Fruit fly (Drosophila melanogaster) whole organism, pupa: ENCODE results near the gene Suv3.

Experiments used
- CG10348 ChIP-seq: fragments of 200-800 bp; sonication (Bioruptor generic); IDR thresholded peaks from 2 replicates; pipeline ENCODE4 v1.3.6; 2022; ENCODE audit warnings: missing biosample characterization, missing genetic modification characterization
- CG12605 ChIP-seq: fragments of 200-800 bp; sonication (Bioruptor generic); IDR thresholded peaks from 2 replicates; pipeline ENCODE4 v1.3.6; 2022; ENCODE audit warnings: missing biosample characterization, missing genetic modification characterization
- CG13204 ChIP-seq: fragments of 200-800 bp; sonication (Bioruptor generic); optimal IDR thresholded peaks from 2 replicates; lab custom pipeline; 2018; ENCODE audit warnings: missing biosample characterization, mild to moderate bottlenecking, missing genetic modification characterization, moderate library complexity
- CG14655 ChIP-seq: fragments of 200-800 bp; sonication (Bioruptor generic); optimal IDR thresholded peaks from 3 replicates; lab custom pipeline; 2017; ENCODE audit warnings: mild to moderate bottlenecking, missing biosample characterization, missing genetic modification reagents, missing genetic modification characterization
- CG15710 ChIP-seq: fragments of 200-800 bp; sonication (Bioruptor generic); optimal IDR thresholded peaks from 2 replicates; lab custom pipeline; 2018; ENCODE audit warnings: missing biosample characterization, mild to moderate bottlenecking, missing genetic modification characterization, moderate library complexity
- CG17806 ChIP-seq: fragments of 200-800 bp; sonication (Bioruptor generic); optimal IDR thresholded peaks from 2 replicates; lab custom pipeline; 2018; ENCODE audit warnings: missing biosample characterization, mild to moderate bottlenecking, missing genetic modification characterization, moderate library complexity
- CG32121 ChIP-seq: fragments of 200-800 bp; sonication (Bioruptor generic); IDR thresholded peaks from 2 replicates; pipeline ENCODE4 v1.3.6; 2022; ENCODE audit warnings: missing biosample characterization, missing genetic modification characterization
- CG34367 ChIP-seq: fragments of 200-800 bp; sonication (Bioruptor generic); optimal IDR thresholded peaks from 2 replicates; lab custom pipeline; 2018; ENCODE audit warnings: missing biosample characterization, mild to moderate bottlenecking, missing genetic modification characterization
- CG4496 ChIP-seq: fragments of 200-800 bp; sonication (Bioruptor generic); IDR thresholded peaks from 3 replicates; pipeline ENCODE4 v1.3.6; 2022; ENCODE audit warnings: missing biosample characterization, missing genetic modification characterization
- CG8159 ChIP-seq: fragments of 200-800 bp; sonication (Bioruptor generic); optimal IDR thresholded peaks from 3 replicates; lab custom pipeline; 2018; ENCODE audit warnings: missing biosample characterization, mild to moderate bottlenecking, missing genetic modification characterization, moderate library complexity
- CG8301 ChIP-seq: fragments of 200-800 bp; sonication (Bioruptor generic); optimal IDR thresholded peaks from 2 replicates; lab custom pipeline; 2018; ENCODE audit warnings: missing biosample characterization, mild to moderate bottlenecking, missing genetic modification characterization
- CG9948 ChIP-seq: fragments of 200-800 bp; sonication (Bioruptor generic); optimal IDR thresholded peaks from 2 replicates; lab custom pipeline; 2018; ENCODE audit warnings: missing biosample characterization, mild to moderate bottlenecking, missing genetic modification characterization, moderate library complexity
- D1 ChIP-seq: fragments of 200-800 bp; sonication (Bioruptor generic); optimal IDR thresholded peaks from 2 replicates; lab custom pipeline; 2018; ENCODE audit warnings: missing biosample characterization, mild to moderate bottlenecking, missing genetic modification characterization, moderate library complexity
- EcR ChIP-seq: fragments of 200-800 bp; sonication (Bioruptor generic); optimal IDR thresholded peaks from 3 replicates; lab custom pipeline; 2019; ENCODE audit warnings: missing biosample characterization, missing genetic modification characterization, mild to moderate bottlenecking, moderate library complexity, missing genetic modification reagents
- Ets98B ChIP-seq: fragments of 200-800 bp; sonication (Bioruptor generic); IDR thresholded peaks from 2 replicates; pipeline ENCODE4 v1.3.6; 2022; ENCODE audit warnings: missing biosample characterization, missing genetic modification characterization
- Pif1A ChIP-seq: fragments of 200-800 bp; sonication (Bioruptor generic); optimal IDR thresholded peaks from 3 replicates; lab custom pipeline; 2016; ENCODE audit warnings: missing biosample characterization, missing genetic modification characterization
- Pif1B ChIP-seq: fragments of 200-800 bp; sonication (Bioruptor generic); optimal IDR thresholded peaks from 3 replicates; lab custom pipeline; 2016; ENCODE audit warnings: missing biosample characterization, missing genetic modification characterization
- Snoo ChIP-seq: fragments of 200-800 bp; sonication (Bioruptor generic); optimal IDR thresholded peaks from 3 replicates; lab custom pipeline; 2017; ENCODE audit warnings: missing biosample characterization, mild to moderate bottlenecking, missing genetic modification characterization, inconsistent platforms
- fd96Ca ChIP-seq: fragments of 200-800 bp; sonication (Bioruptor generic); IDR thresholded peaks from 3 replicates; pipeline ENCODE4 v1.3.6; 2022; ENCODE audit warnings: missing biosample characterization, missing genetic modification characterization
- gl ChIP-seq: fragments of 200-800 bp; sonication (Bioruptor generic); optimal IDR thresholded peaks from 2 replicates; lab custom pipeline; 2018; ENCODE audit warnings: missing biosample characterization, mild to moderate bottlenecking, missing genetic modification characterization
- rn ChIP-seq: fragments of 200-800 bp; sonication (Bioruptor generic); IDR thresholded peaks from 2 replicates; pipeline ENCODE4 v1.3.6; 2022; ENCODE audit warnings: missing biosample characterization, missing genetic modification characterization

The Suv3 gene

DNA sequence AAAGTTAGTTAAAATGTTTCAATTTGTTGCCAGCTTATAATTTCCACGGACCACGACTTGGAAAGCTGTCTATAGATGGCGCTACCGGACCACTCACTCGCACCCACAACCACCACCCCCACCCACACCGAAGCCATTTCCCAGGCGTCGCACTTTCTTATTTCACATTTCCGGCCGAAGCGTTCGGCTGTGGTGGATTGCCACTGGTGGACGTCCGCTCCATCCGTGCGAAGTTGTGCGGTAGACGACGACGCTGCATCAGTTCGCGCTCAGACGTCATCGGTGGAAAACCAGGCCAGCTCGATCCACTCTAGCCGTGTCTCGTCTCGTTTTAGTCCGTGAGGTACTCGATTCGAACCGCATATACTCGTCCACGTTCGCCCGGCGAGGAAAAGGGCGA, 48.3 kb downstream of the Suv3 start, which contains the start of gene CG1090:
Gene CG1090 (plus strand): TSS at position 259 of the 400 bp plus-strand sequence.
- TF ChIP-seq CG13204 (GFP tag; lab: Kevin White, UChicago) (no peak), CG8159 (tag; lab: Kevin White, UChicago) (no peak), rn (GFP tag; lab: Robert Waterston, UW) (no peak), Ets98B (GFP tag; lab: Robert Waterston, UW) (no peak), CG32121 (GFP tag; lab: Robert Waterston, UW) (no peak), Snoo (tag; lab: Kevin White, UChicago) (no peak), CG4496 (GFP tag; lab: Robert Waterston, UW) (no peak; the same call in 1 of the 3 replicates), CG17806 (tag; lab: Kevin White, UChicago) (no peak), CG9948 (tag; lab: Kevin White, UChicago) (no peak), gl (tag; lab: Kevin White, UChicago) (no peak), CG15710 (tag; lab: Kevin White, UChicago) (no peak), CG12605 (no peak), EcR (GFP tag; lab: Kevin White, UChicago) (no peak), CG34367 (tag; lab: Kevin White, UChicago) (no peak), CG10348 (GFP tag; lab: Robert Waterston, UW) (no peak), Pif1A (GFP tag; lab: Kevin White, UChicago) (no peak), Pif1B (no peak), CG8301 (tag; lab: Kevin White, UChicago) (no peak), D1 (tag; lab: Kevin White, UChicago) (no peak), fd96Ca (no peak)

DNA sequence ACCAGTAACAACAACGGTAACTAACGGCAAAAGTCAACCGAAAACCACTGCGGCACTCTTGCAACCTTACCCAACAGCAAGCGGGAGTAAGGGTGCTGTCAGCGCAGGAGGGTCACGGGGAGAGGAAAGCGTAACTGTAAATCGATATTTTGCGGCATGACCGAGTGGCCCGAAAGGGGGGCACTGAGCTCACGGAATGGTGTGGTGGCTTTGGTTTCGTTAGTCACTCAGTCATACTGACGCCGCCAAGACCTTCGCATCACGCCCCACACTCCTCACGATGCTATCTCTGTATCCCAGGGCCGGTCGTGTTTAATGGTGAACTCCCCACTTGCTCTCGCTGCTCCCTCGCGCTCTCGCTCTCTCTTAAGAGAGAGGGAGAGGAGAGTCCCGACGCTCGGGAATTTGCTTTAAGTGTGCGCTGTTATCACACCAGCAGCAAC, 49.3 kb downstream of the Suv3 start:
- TF ChIP-seq CG34367 (tag; lab: Kevin White, UChicago) = no peak
- TF ChIP-seq CG4496 (GFP tag; lab: Robert Waterston, UW) = peak; percentile 75; the same call in 2 of the 3 replicates
- peak; percentile 41 for TF ChIP-seq Ets98B (GFP tag; lab: Robert Waterston, UW)
- no peak for TF ChIP-seq CG10348 (GFP tag; lab: Robert Waterston, UW)
- peak; percentile 2 for TF ChIP-seq CG8159 (tag; lab: Kevin White, UChicago)
- TF ChIP-seq CG17806 (tag; lab: Kevin White, UChicago) = no peak
- TF ChIP-seq EcR (GFP tag; lab: Kevin White, UChicago) = peak; percentile 54
- TF ChIP-seq rn (GFP tag; lab: Robert Waterston, UW) = no peak
- TF ChIP-seq CG32121 (GFP tag; lab: Robert Waterston, UW) = no peak; the same call in 1 of the 2 replicates
- TF ChIP-seq Pif1B = peak; percentile 5
- peak; percentile 69 for TF ChIP-seq CG13204 (GFP tag; lab: Kevin White, UChicago)
- TF ChIP-seq Pif1A (GFP tag; lab: Kevin White, UChicago) = no peak
- no peak for TF ChIP-seq CG8301 (tag; lab: Kevin White, UChicago)
- TF ChIP-seq gl (tag; lab: Kevin White, UChicago) = no peak
- TF ChIP-seq Snoo (tag; lab: Kevin White, UChicago) = no peak
- TF ChIP-seq fd96Ca = peak; percentile 17; the same call in 1 of the 3 replicates
- TF ChIP-seq CG15710 (tag; lab: Kevin White, UChicago) = no peak
- no peak for TF ChIP-seq D1 (tag; lab: Kevin White, UChicago)
- TF ChIP-seq CG9948 (tag; lab: Kevin White, UChicago) = no peak
- TF ChIP-seq CG12605 = 0 out of 2 replicates have a peak, but pooled peaks have one; percentile 33
- TF ChIP-seq CG14655 (GFP tag; lab: Kevin White, UChicago) = peak; percentile 26

DNA sequence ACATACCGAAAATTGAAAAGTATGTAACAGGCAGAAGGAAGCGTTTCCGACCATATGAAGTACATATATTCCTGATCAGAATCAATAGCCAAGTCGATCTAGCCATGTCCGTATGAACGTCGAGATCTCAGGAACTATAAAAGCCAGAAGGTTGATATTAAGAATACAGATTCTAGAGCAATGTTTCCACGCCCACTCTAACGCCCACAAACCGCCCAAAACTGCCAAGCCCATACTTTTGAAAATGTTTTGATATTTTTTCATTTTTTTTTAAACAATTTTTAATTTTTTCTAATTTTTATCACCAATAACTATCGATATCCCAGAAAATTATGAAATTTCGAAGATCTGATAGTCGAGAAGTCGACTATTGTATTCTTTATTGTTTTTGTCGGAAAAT, 50.7 kb downstream of the Suv3 start:
- TF ChIP-seq fd96Ca (no peak), rn (GFP tag; lab: Robert Waterston, UW) (no peak), CG13204 (GFP tag; lab: Kevin White, UChicago) (no peak), Pif1B (no peak), EcR (GFP tag; lab: Kevin White, UChicago) (no peak), CG15710 (tag; lab: Kevin White, UChicago) (no peak), CG4496 (GFP tag; lab: Robert Waterston, UW) (no peak), CG14655 (GFP tag; lab: Kevin White, UChicago) (no peak), D1 (tag; lab: Kevin White, UChicago) (no peak), CG8159 (tag; lab: Kevin White, UChicago) (no peak), gl (tag; lab: Kevin White, UChicago) (no peak)
